Fruit fly (Drosophila melanogaster): ENCODE measurements around the gene Mat89Ba.

Mat89Ba gene

DNA sequence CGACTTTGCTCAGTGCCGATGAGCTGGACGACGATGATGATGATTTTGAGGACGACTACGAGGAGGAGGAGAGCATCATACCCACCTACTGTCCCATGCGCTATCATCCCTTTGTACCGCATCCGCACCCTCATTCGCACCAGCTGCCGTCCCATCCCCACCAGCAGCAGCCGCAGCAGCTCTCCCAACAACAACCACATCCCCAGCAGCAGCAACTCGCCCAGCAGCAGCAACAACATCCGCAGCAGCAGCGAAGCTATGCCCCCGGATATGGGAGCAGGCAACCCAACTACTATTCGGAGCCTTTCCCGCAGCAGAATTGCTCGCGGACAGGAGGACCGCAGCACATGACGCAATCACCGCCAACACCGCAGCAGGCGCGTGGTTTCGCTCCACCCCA, 14.9 kb downstream of the Mat89Ba start:
- no peak for TF ChIP-seq rn (GFP tag; IDR thresholded peaks at IDR 0.05)
- no peak for TF ChIP-seq Pif1B (GFP tag; optimal IDR thresholded peaks at IDR 0.05)

DNA sequence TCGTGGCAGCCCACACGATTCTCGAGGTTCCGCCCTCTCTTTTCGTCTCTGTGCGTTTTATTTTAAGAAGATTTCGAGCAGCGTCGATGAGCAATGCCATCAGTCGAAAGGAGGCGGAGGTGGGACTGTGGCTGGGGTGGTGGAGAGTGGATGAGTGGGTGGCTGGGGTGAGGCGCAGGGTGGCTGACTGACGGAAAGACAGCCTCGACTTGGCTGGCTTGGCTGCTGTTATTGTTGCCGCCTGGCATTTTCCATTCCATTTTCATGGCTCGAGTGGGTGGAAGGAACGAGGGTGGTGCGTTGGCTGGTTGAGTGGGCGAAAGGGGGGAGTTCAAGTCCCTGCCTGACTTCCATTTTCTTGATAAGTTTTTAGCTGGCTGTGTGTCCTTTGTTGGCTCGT, 16.1 kb downstream of the Mat89Ba start:
- TF ChIP-seq CG34367 (tag; optimal IDR thresholded peaks at IDR 0.05) (no peak), rn (GFP tag; IDR thresholded peaks at IDR 0.05) (no peak), CG13204 (GFP tag; optimal IDR thresholded peaks at IDR 0.05) (peak; percentile 88), Pif1B (GFP tag; optimal IDR thresholded peaks at IDR 0.05) (no peak), D1 (tag; optimal IDR thresholded peaks at IDR 0.05) (no peak), CG10348 (GFP tag; IDR thresholded peaks at IDR 0.05) (no peak), CG14655 (GFP tag; optimal IDR thresholded peaks at IDR 0.05) (no peak), Pif1A (GFP tag; optimal IDR thresholded peaks at IDR 0.05) (no peak), EcR (GFP tag; optimal IDR thresholded peaks at IDR 0.05) (peak; percentile 55), fd96Ca (GFP tag; IDR thresholded peaks at IDR 0.05) (no peak), CG9948 (tag; optimal IDR thresholded peaks at IDR 0.05) (no peak), CG12605 (GFP tag; IDR thresholded peaks at IDR 0.05) (no peak), CG15710 (tag; optimal IDR thresholded peaks at IDR 0.05) (no peak), CG8301 (tag; optimal IDR thresholded peaks at IDR 0.05) (no peak), CG8159 (tag; optimal IDR thresholded peaks at IDR 0.05) (no peak), Ets98B (GFP tag; IDR thresholded peaks at IDR 0.05) (peak; percentile 22; the same call in 1 of the 2 replicates), CG4496 (GFP tag; IDR thresholded peaks at IDR 0.05) (peak; percentile 55; the same call in 2 of the 3 replicates), CG32121 (GFP tag; IDR thresholded peaks at IDR 0.05) (peak; percentile 65), CG17806 (tag; optimal IDR thresholded peaks at IDR 0.05) (no peak), Snoo (tag; optimal IDR thresholded peaks at IDR 0.05) (no peak), gl (tag; optimal IDR thresholded peaks at IDR 0.05) (no peak)

DNA sequence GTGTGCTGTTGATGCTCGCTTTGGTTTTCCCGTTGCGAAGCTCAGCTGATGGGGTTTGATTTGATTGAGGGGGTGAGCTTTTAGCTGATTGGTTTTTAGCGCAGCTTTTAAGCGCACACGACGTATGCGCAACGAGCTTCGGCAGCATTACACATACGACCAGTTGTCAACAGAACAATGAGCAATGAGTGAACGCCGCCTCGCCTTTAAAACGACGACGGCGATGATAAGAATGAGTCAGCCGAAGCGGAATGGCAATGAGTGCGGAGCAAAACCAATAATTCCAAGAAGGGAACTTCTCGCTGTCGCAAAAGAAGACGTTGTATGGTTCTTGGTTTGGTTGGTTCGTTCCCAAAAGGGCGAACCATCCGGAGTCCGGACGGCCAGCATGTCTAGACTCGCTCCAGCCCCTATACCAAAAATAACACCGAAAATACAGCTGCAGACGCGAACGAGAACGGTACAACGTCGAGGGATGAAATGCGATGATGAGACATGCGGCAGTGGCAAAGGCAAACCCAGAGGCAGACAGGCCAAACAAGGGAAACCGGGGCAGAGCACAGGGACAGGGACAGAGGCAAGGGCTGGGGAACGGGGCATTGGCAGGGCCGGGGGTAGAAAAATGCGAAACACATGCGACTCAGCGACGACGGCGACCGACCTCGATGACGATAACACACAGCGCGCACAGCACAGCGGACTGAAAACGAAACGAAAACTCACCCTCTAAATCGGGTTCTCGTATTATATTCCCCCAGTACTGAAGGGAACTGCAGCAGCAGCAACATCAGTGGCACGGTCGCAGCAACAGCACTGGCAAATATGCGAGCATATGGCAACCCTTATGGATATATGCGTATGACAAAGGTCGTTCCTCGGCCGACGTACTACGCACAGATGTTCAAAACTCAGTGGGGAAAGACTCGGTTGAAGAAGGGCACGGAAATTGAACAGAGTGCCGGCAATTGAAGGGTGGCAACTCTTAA, 17.3 kb downstream of the Mat89Ba start:
- TF ChIP-seq Snoo (tag; optimal IDR thresholded peaks at IDR 0.05) (no peak), CG34367 (tag; optimal IDR thresholded peaks at IDR 0.05) (no peak), EcR (GFP tag; optimal IDR thresholded peaks at IDR 0.05) (peak; percentile 47), CG12605 (GFP tag; IDR thresholded peaks at IDR 0.05) (no peak), Pif1B (GFP tag; optimal IDR thresholded peaks at IDR 0.05) (peak; percentile 4), CG8159 (tag; optimal IDR thresholded peaks at IDR 0.05) (peak; percentile 18), fd96Ca (GFP tag; IDR thresholded peaks at IDR 0.05) (no peak), CG15710 (tag; optimal IDR thresholded peaks at IDR 0.05) (no peak), CG14655 (GFP tag; optimal IDR thresholded peaks at IDR 0.05) (no peak), CG4496 (GFP tag; IDR thresholded peaks at IDR 0.05) (no peak), D1 (tag; optimal IDR thresholded peaks at IDR 0.05) (no peak), CG9948 (tag; optimal IDR thresholded peaks at IDR 0.05) (no peak), CG10348 (GFP tag; IDR thresholded peaks at IDR 0.05) (no peak), CG13204 (GFP tag; optimal IDR thresholded peaks at IDR 0.05) (peak; percentile 96)

DNA sequence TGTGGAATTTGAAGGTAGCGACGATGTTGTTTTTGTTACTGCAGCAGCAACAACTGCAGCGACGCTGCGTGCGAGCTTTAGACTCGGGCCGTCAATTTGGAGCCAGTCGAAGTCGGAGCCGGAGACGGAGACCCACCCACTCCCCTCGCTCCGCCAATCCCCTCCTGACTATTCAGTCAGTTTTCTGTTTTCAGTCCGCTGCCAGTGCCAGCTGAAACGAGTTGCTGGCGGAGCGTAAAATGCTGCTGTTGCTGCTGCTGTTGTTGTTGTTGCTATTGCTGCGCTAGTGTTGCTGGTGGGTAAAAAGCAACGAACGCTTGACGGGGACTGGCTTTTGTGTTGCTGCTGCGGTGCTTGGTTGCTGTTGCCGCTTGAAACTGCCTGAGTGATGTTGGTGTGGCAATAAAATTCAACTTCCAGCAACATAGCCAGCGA, 18.2 kb downstream of the Mat89Ba start:
- TF ChIP-seq EcR (GFP tag; optimal IDR thresholded peaks at IDR 0.05) (peak; percentile 43), Pif1B (GFP tag; optimal IDR thresholded peaks at IDR 0.05) (no peak), CG13204 (GFP tag; optimal IDR thresholded peaks at IDR 0.05) (peak; percentile 96), fd96Ca (GFP tag; IDR thresholded peaks at IDR 0.05) (no peak)

DNA sequence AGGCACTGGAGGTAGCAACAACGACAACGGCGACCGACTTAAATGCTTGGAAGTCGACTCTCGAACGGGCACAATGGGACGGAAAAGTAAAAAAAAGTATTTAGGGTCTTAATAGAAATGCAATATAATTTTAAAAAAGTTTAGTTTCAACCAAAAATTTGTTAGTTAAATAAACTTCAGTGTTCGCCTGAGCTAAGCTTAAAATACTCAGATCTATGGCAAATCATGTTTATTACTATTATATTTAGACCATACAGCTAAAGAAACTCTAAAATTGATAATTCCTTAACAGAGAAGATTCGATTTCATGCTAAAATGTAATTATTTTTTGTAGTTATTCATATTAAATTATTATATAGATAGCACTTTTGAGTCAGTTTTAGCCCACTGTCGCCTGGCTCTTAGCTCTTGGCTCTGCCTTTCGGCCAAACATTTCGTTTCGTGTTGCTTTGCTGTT, 18.8 kb downstream of the Mat89Ba start:
- TF ChIP-seq D1 (tag; optimal IDR thresholded peaks at IDR 0.05) (peak; percentile 81), CG17806 (tag; optimal IDR thresholded peaks at IDR 0.05) (peak; percentile 67), CG12605 (GFP tag; IDR thresholded peaks at IDR 0.05) (no peak), Pif1B (GFP tag; optimal IDR thresholded peaks at IDR 0.05) (peak; percentile 40), CG34367 (tag; optimal IDR thresholded peaks at IDR 0.05) (peak; percentile 72), CG32121 (GFP tag; IDR thresholded peaks at IDR 0.05) (no peak), Snoo (tag; optimal IDR thresholded peaks at IDR 0.05) (peak; percentile 71), CG8301 (tag; optimal IDR thresholded peaks at IDR 0.05) (peak; percentile 78), gl (tag; optimal IDR thresholded peaks at IDR 0.05) (no peak), CG15710 (tag; optimal IDR thresholded peaks at IDR 0.05) (peak; percentile 77), Pif1A (GFP tag; optimal IDR thresholded peaks at IDR 0.05) (peak; percentile 65), CG14655 (GFP tag; optimal IDR thresholded peaks at IDR 0.05) (peak; percentile 87), CG8159 (tag; optimal IDR thresholded peaks at IDR 0.05) (peak; percentile 86), CG9948 (tag; optimal IDR thresholded peaks at IDR 0.05) (peak; percentile 80)

DNA sequence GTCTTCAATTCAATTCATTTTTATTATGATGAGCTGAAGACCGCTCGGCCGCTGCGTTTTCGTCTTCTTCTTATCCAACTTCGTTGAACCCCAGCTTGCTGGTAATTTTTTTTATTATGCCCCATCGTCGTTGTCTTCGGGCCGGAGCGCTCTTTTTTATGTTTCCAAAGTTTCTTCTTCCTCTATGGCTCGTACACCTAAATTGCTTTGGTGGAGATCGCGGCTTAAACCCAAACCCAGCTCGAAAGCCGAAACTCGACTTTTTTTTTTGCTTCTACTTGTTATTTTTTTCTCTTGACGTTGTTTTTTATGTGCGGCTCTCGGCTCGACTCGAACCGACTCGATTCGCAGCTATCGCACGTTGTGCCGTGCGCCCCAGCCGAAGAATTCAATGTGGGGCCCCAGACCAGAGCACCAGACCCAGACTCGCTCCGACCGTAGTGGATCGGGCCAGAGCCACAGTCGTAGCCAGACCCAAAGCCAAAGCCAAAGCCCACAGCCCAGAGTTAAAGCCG, 19.3 kb downstream of the Mat89Ba start:
- TF ChIP-seq CG34367 (tag; optimal IDR thresholded peaks at IDR 0.05) (no peak), CG32121 (GFP tag; IDR thresholded peaks at IDR 0.05) (no peak), CG15710 (tag; optimal IDR thresholded peaks at IDR 0.05) (no peak), Pif1A (GFP tag; optimal IDR thresholded peaks at IDR 0.05) (peak; percentile 55), CG17806 (tag; optimal IDR thresholded peaks at IDR 0.05) (peak; percentile 10), gl (tag; optimal IDR thresholded peaks at IDR 0.05) (peak; percentile 67), CG8301 (tag; optimal IDR thresholded peaks at IDR 0.05) (no peak), CG13204 (GFP tag; optimal IDR thresholded peaks at IDR 0.05) (peak; percentile 79), CG9948 (tag; optimal IDR thresholded peaks at IDR 0.05) (no peak), Pif1B (GFP tag; optimal IDR thresholded peaks at IDR 0.05) (peak; percentile 45), CG12605 (GFP tag; IDR thresholded peaks at IDR 0.05) (no peak), EcR (GFP tag; optimal IDR thresholded peaks at IDR 0.05) (peak; percentile 70), fd96Ca (GFP tag; IDR thresholded peaks at IDR 0.05) (no peak), CG4496 (GFP tag; IDR thresholded peaks at IDR 0.05) (no peak), Snoo (tag; optimal IDR thresholded peaks at IDR 0.05) (no peak), D1 (tag; optimal IDR thresholded peaks at IDR 0.05) (no peak), CG8159 (tag; optimal IDR thresholded peaks at IDR 0.05) (no peak), CG14655 (GFP tag; optimal IDR thresholded peaks at IDR 0.05) (no peak), CG10348 (GFP tag; IDR thresholded peaks at IDR 0.05) (no peak)

Data from whole organism, pupa.